Fruit fly (Drosophila melanogaster) whole organism, embryonic: Measurements from ENCODE around the gene glu.

Source experiments
- Aef1 ChIP-seq: fragments of 200-800 bp; sonication (Bioruptor generic); IDR thresholded peaks from 3 replicates; pipeline ENCODE4 v1.3.6; 2022; ENCODE audit warnings: missing biosample characterization, missing genetic modification characterization
- Asciz ChIP-seq: fragments of 200-800 bp; sonication (Bioruptor generic); optimal IDR thresholded peaks from 2 replicates; lab custom pipeline; 2017; ENCODE audit warnings: missing biosample characterization, mild to moderate bottlenecking, missing genetic modification characterization, missing genetic modification reagents
- Awh ChIP-seq: fragments of 200-800 bp; sonication (Bioruptor generic); IDR thresholded peaks from 2 replicates; pipeline ENCODE4, ENCODE4 v1.3.6; 2022; ENCODE audit warnings: missing biosample characterization, missing genetic modification characterization
- CG11695 ChIP-seq: fragments of 200-800 bp; sonication (Bioruptor generic); IDR thresholded peaks from 3 replicates; pipeline ENCODE4 v1.3.6; 2022; ENCODE audit warnings: missing biosample characterization, missing genetic modification characterization
- CG12391 ChIP-seq: fragments of 200-800 bp; sonication (Bioruptor generic); optimal IDR thresholded peaks from 3 replicates; lab custom pipeline; 2018; ENCODE audit warnings: missing biosample characterization, mild to moderate bottlenecking, missing genetic modification characterization, moderate library complexity
- CG13775 ChIP-seq: fragments of 200-800 bp; sonication (Bioruptor generic); optimal IDR thresholded peaks from 3 replicates; lab custom pipeline; 2017; ENCODE audit warnings: missing biosample characterization, mild to moderate bottlenecking, missing genetic modification characterization
- CG14860 ChIP-seq: fragments of 200-800 bp; sonication (Bioruptor generic); IDR thresholded peaks from 3 replicates; pipeline ENCODE4 v1.3.6; 2022; ENCODE audit warnings: missing biosample characterization, missing genetic modification characterization; ENCODE audit not compliant: partially characterized antibody
- CG15696 ChIP-seq: fragments of 200-800 bp; sonication (Bioruptor generic); optimal IDR thresholded peaks from 2 replicates; lab custom pipeline; 2019; ENCODE audit warnings: missing biosample characterization, mild to moderate bottlenecking, missing genetic modification characterization, moderate library complexity
- CG1602 ChIP-seq: fragments of 200-800 bp; sonication (Bioruptor generic); optimal IDR thresholded peaks from 3 replicates; lab custom pipeline; 2016; ENCODE audit warnings: missing biosample characterization, missing genetic modification characterization
- CG17385 ChIP-seq: fragments of 200-800 bp; sonication (Bioruptor generic); optimal IDR thresholded peaks from 3 replicates; lab custom pipeline; 2018; ENCODE audit warnings: missing biosample characterization, mild to moderate bottlenecking, missing genetic modification characterization
- CG18599 ChIP-seq: fragments of 200-800 bp; sonication (Bioruptor generic); optimal IDR thresholded peaks from 3 replicates; lab custom pipeline; 2017; ENCODE audit warnings: missing biosample characterization, missing genetic modification characterization, mild to moderate bottlenecking, moderate library complexity, missing genetic modification reagents
- CG18619 ChIP-seq: fragments of 200-800 bp; sonication (Bioruptor generic); optimal IDR thresholded peaks from 3 replicates; lab custom pipeline; 2017; ENCODE audit warnings: missing biosample characterization, mild to moderate bottlenecking, missing genetic modification characterization
- CG31224 ChIP-seq: fragments of 200-800 bp; sonication (Bioruptor generic); IDR thresholded peaks from 2 replicates; pipeline ENCODE4 v1.3.6; 2022; ENCODE audit warnings: missing biosample characterization, missing genetic modification characterization
- CG42726 ChIP-seq: fragments of 200-800 bp; sonication (Bioruptor generic); IDR thresholded peaks from 2 replicates; pipeline ENCODE4 v1.3.6; 2022; ENCODE audit warnings: missing biosample characterization, missing genetic modification characterization; ENCODE audit not compliant: partially characterized antibody
- CG6175 ChIP-seq: fragments of 200-800 bp; sonication (Bioruptor generic); IDR thresholded peaks from 3 replicates; pipeline ENCODE4 v1.3.6; 2022; ENCODE audit warnings: missing biosample characterization, missing genetic modification characterization
- CG9817 ChIP-seq: fragments of 200-800 bp; sonication (Bioruptor generic); optimal IDR thresholded peaks from 2 replicates; lab custom pipeline; 2018; ENCODE audit warnings: missing biosample characterization, mild to moderate bottlenecking, missing genetic modification characterization, moderate library complexity
- CrebB ChIP-seq: fragments of 200-800 bp; sonication (Bioruptor generic); optimal IDR thresholded peaks from 3 replicates; lab custom pipeline; 2018; ENCODE audit warnings: missing biosample characterization, mild to moderate bottlenecking, missing genetic modification characterization
- D19B ChIP-seq: fragments of 200-800 bp; sonication (Bioruptor generic); optimal IDR thresholded peaks from 2 replicates; lab custom pipeline; 2017; ENCODE audit warnings: missing biosample characterization, mild to moderate bottlenecking, missing genetic modification characterization
- Dad ChIP-seq: fragments of 200-800 bp; sonication (Bioruptor generic); optimal IDR thresholded peaks from 3 replicates; lab custom pipeline; 2016; ENCODE audit warnings: missing biosample characterization, missing genetic modification characterization
- E2f2 ChIP-seq: fragments of 200-800 bp; sonication (Bioruptor generic); IDR thresholded peaks from 2 replicates; pipeline ENCODE4 v1.3.6; 2022; ENCODE audit warnings: missing biosample characterization, missing genetic modification characterization
- Hey ChIP-seq: fragments of 200-800 bp; sonication (Bioruptor generic); optimal IDR thresholded peaks from 3 replicates; lab custom pipeline; 2018; ENCODE audit warnings: missing biosample characterization, mild to moderate bottlenecking, missing genetic modification characterization
- Hr3 ChIP-seq: fragments of 200-800 bp; sonication (Bioruptor generic); optimal IDR thresholded peaks from 3 replicates; lab custom pipeline; 2016; ENCODE audit warnings: missing biosample characterization, missing genetic modification characterization
- Hr51 ChIP-seq, 2 experiments: fragments of 200-800 bp; sonication (Bioruptor generic); optimal IDR thresholded peaks; 2 replicates in 1 of 2; 3 replicates in 1 of 2; lab custom pipeline; 2016 to 2018; ENCODE audit warnings: missing biosample characterization in 2 of 2, missing genetic modification characterization in 2 of 2, mild to moderate bottlenecking in 1 of 2, moderate library complexity in 1 of 2
- Hr78 ChIP-seq, 2 experiments: fragments of 200-800 bp in 1 of 2; fragments of >200 bp in 1 of 2; sonication (Bioruptor generic) in 1 of 2; optimal IDR thresholded peaks; 2 replicates each; lab custom pipeline; 2017 to 2019; ENCODE audit warnings: missing biosample characterization in 2 of 2, missing genetic modification characterization in 2 of 2, mild to moderate bottlenecking in 1 of 2, moderate library complexity in 1 of 2
- Kr ChIP-seq: fragments of 200-800 bp; sonication (Bioruptor generic); optimal IDR thresholded peaks from 2 replicates; lab custom pipeline; 2017; ENCODE audit warnings: missing biosample characterization, mild to moderate bottlenecking, missing genetic modification characterization
- MESR4 ChIP-seq: fragments of 200-800 bp; sonication (Bioruptor generic); optimal IDR thresholded peaks from 2 replicates; lab custom pipeline; 2018; ENCODE audit warnings: missing biosample characterization, mild to moderate bottlenecking, missing genetic modification characterization, moderate library complexity
- Mad ChIP-seq: fragments of 200-800 bp; sonication (Bioruptor generic); optimal IDR thresholded peaks from 2 replicates; lab custom pipeline; 2016; ENCODE audit warnings: missing biosample characterization, missing genetic modification characterization
- NK7.1 ChIP-seq: fragments of 200-800 bp; sonication (Bioruptor generic); optimal IDR thresholded peaks from 3 replicates; lab custom pipeline; 2016; ENCODE audit warnings: missing biosample characterization, missing genetic modification characterization
- Pdp1 ChIP-seq, 2 experiments: fragments of 200-800 bp; sonication (Bioruptor generic); optimal IDR thresholded peaks; 3 replicates each; lab custom pipeline; 2016; ENCODE audit warnings: missing biosample characterization in 2 of 2, missing genetic modification characterization in 2 of 2, mild to moderate bottlenecking in 1 of 2, moderate library complexity in 1 of 2
- Side ChIP-seq: fragments of 200-800 bp; sonication (Bioruptor generic); optimal IDR thresholded peaks from 2 replicates; lab custom pipeline; 2016; ENCODE audit warnings: missing biosample characterization, missing genetic modification characterization
- Six4 ChIP-seq: fragments of 200-800 bp; sonication (Bioruptor generic); optimal IDR thresholded peaks from 2 replicates; lab custom pipeline; 2016; ENCODE audit warnings: missing biosample characterization, missing genetic modification characterization
- Ssrp ChIP-seq: fragments of 200-800 bp; sonication (Bioruptor generic); optimal IDR thresholded peaks from 2 replicates; lab custom pipeline; 2018; ENCODE audit warnings: missing biosample characterization, mild to moderate bottlenecking, missing genetic modification characterization, moderate library complexity
- YL-1 ChIP-seq: fragments of 200-800 bp; sonication (Bioruptor generic); optimal IDR thresholded peaks from 3 replicates; lab custom pipeline; 2017; ENCODE audit warnings: missing biosample characterization, mild to moderate bottlenecking, missing genetic modification characterization
- abd-A ChIP-seq: fragments of 200-800 bp; sonication (Bioruptor generic); optimal IDR thresholded peaks from 3 replicates; lab custom pipeline; 2019; ENCODE audit warnings: missing biosample characterization, mild to moderate bottlenecking, missing genetic modification characterization, moderate library complexity
- ac ChIP-seq: fragments of 200-800 bp; sonication (Bioruptor generic); optimal IDR thresholded peaks from 3 replicates; lab custom pipeline; 2017; ENCODE audit warnings: missing biosample characterization, mild to moderate bottlenecking, missing genetic modification characterization
- bab2 ChIP-seq: fragments of 200-800 bp; sonication (Bioruptor generic); optimal IDR thresholded peaks from 2 replicates; lab custom pipeline; 2016; ENCODE audit warnings: missing biosample characterization, missing genetic modification characterization
- bowl ChIP-seq: fragments of 200-800 bp; sonication (Bioruptor generic); IDR thresholded peaks from 2 replicates; pipeline ENCODE4 v1.3.6; 2022; ENCODE audit warnings: missing biosample characterization, missing genetic modification characterization
- bsh ChIP-seq, 2 experiments: fragments of 200-800 bp; sonication (Bioruptor generic); optimal IDR thresholded peaks; 2 replicates each; lab custom pipeline; 2017 to 2018; ENCODE audit warnings: mild to moderate bottlenecking in 2 of 2, missing biosample characterization in 2 of 2, missing genetic modification characterization in 2 of 2, moderate library complexity in 1 of 2
- btn ChIP-seq: fragments of 200-800 bp; sonication (Bioruptor generic); optimal IDR thresholded peaks from 2 replicates; lab custom pipeline; 2016; ENCODE audit warnings: missing biosample characterization, missing genetic modification characterization
- cwo ChIP-seq: fragments of 200-800 bp; sonication (Bioruptor generic); optimal IDR thresholded peaks from 3 replicates; lab custom pipeline; 2017; ENCODE audit warnings: missing biosample characterization, missing genetic modification characterization, mild to moderate bottlenecking, moderate library complexity, missing genetic modification reagents
- disco-r ChIP-seq: fragments of 200-800 bp; sonication (Bioruptor generic); optimal IDR thresholded peaks from 2 replicates; lab custom pipeline; 2016; ENCODE audit warnings: missing biosample characterization, missing genetic modification characterization
- dm ChIP-seq: fragments of 200-800 bp; sonication (Bioruptor generic); optimal IDR thresholded peaks from 3 replicates; lab custom pipeline; 2016; ENCODE audit warnings: missing biosample characterization, missing genetic modification characterization
- ftz-f1 ChIP-seq: fragments of 200-800 bp; sonication (Bioruptor generic); optimal IDR thresholded peaks from 2 replicates; lab custom pipeline; 2016; ENCODE audit warnings: missing biosample characterization, missing genetic modification characterization
- insv ChIP-seq, 2 experiments: fragments of 200-800 bp; sonication (Bioruptor generic); optimal IDR thresholded peaks; 3 replicates each; lab custom pipeline; 2016 to 2018; ENCODE audit warnings: missing biosample characterization in 2 of 2, missing genetic modification characterization in 2 of 2
- inv ChIP-seq: fragments of 200-800 bp; sonication (Bioruptor generic); IDR thresholded peaks from 2 replicates; pipeline ENCODE4 v1.3.6; 2022; ENCODE audit warnings: missing biosample characterization, missing genetic modification characterization; ENCODE audit not compliant: partially characterized antibody
- lola ChIP-seq, 3 experiments: fragments of >200 bp in 2 of 3; fragments of 200-800 bp in 1 of 3; sonication (Bioruptor generic) in 1 of 3; optimal IDR thresholded peaks; 2 replicates each; lab custom pipeline; 2017 to 2019; ENCODE audit warnings: missing biosample characterization in 3 of 3, missing genetic modification characterization in 3 of 3, mild to moderate bottlenecking in 1 of 3, moderate library complexity in 1 of 3
- mld ChIP-seq: fragments of 200-800 bp; sonication (Bioruptor generic); IDR thresholded peaks from 3 replicates; pipeline ENCODE4 v1.3.6; 2022; ENCODE audit warnings: missing biosample characterization, missing genetic modification characterization; ENCODE audit not compliant: partially characterized antibody
- sob ChIP-seq: fragments of 200-800 bp; sonication (Bioruptor generic); IDR thresholded peaks from 2 replicates; pipeline ENCODE4 v1.3.6; 2022; ENCODE audit warnings: missing biosample characterization, missing genetic modification characterization
- unpg ChIP-seq: fragments of 200-800 bp; sonication (Bioruptor generic); optimal IDR thresholded peaks from 3 replicates; lab custom pipeline; 2018; ENCODE audit warnings: missing biosample characterization, mild to moderate bottlenecking, missing genetic modification characterization, moderate library complexity

Gene glu

DNA sequence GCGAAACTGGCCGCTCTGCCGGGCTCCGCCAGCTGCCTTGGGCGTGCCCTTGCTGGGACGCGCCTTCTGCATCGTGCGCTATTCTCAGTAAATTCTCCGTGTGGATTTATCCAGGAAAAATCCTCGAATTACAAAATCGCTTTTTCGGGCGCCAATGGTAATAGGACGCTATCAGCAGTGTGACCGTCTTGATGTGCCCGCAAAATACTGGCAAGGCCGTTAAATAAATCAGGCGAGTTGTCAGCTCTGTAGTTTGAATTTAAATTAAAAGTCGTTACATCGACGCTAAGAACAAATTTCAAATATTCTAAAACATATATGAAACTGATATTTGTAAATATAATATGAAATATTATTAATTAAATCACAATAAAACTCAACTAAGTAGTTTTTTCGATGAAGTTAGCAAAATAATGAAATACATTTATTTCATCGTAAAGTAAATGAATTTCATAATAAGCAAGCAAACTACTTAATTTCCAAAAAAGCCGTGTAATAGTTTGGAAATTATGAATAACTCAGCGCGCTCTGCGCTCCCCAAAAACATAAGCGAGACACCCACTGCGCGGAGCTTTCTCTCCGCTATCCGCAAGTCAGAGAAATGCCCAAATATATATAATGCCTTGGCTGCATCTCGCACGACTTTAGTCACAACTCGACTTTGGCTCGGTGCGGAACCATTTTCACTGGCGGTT lies at the start of gene glu, which contains the start of gene ChLD3 (continued):
- TF ChIP-seq Ssrp, result no peak
- TF ChIP-seq CG18619 (GFP tag; lab: Kevin White, UChicago), result no peak
- TF ChIP-seq sob (GFP tag; lab: Robert Waterston, UW), result no peak
- TF ChIP-seq Hey, result no peak
- TF ChIP-seq abd-A (tag; lab: Kevin White, UChicago), result no peak
- peak; percentile 5 for TF ChIP-seq YL-1 (GFP tag; lab: Kevin White, UChicago)
- no peak for TF ChIP-seq inv (GFP tag; lab: Robert Waterston, UW)
- TF ChIP-seq Asciz (GFP tag; lab: Kevin White, UChicago), result no peak
- TF ChIP-seq MESR4 (GFP tag; lab: Kevin White, UChicago), result peak; percentile 43
- no peak for TF ChIP-seq ftz-f1
- TF ChIP-seq bowl (GFP tag; lab: Robert Waterston, UW), result no peak
- TF ChIP-seq D19B (GFP tag; lab: Kevin White, UChicago), result no peak
- no peak for TF ChIP-seq Hr78 (GFP tag; optimal IDR thresholded peaks at IDR 0.05; lab: Kevin White, UChicago)
- no peak for TF ChIP-seq CG14860 (GFP tag; lab: Robert Waterston, UW)
- no peak for TF ChIP-seq disco-r (GFP tag; lab: Kevin White, UChicago)
- TF ChIP-seq Six4 (GFP tag; lab: Kevin White, UChicago), result no peak
- no peak for TF ChIP-seq Pdp1 (GFP tag; optimal IDR thresholded peaks at IDR 0.05; lab: Kevin White, UChicago)
- TF ChIP-seq cwo (GFP tag; lab: Kevin White, UChicago), result no peak
- no peak for TF ChIP-seq Awh
- TF ChIP-seq E2f2, result peak; percentile 88
- no peak; the same call in 1 of the 2 replicates for TF ChIP-seq CG42726
- no peak for TF ChIP-seq Mad (GFP tag; lab: Kevin White, UChicago)
- no peak for TF ChIP-seq dm (GFP tag; lab: Kevin White, UChicago)
- no peak for TF ChIP-seq CG6175 (GFP tag; lab: Robert Waterston, UW)
- TF ChIP-seq Kr, result no peak
- TF ChIP-seq Aef1 (GFP tag; lab: Robert Waterston, UW), result no peak
- TF ChIP-seq CG17385, result no peak
- TF ChIP-seq mld (GFP tag; lab: Robert Waterston, UW), result no peak
- no peak for TF ChIP-seq CG18599 (GFP tag; lab: Kevin White, UChicago)
- no peak for TF ChIP-seq CG15696 (tag; lab: Kevin White, UChicago)
- TF ChIP-seq btn (GFP tag; lab: Kevin White, UChicago), result no peak
- TF ChIP-seq bsh (GFP tag; optimal IDR thresholded peaks at IDR 0.05; lab: Kevin White, UChicago), result no peak
- no peak for TF ChIP-seq CG31224
- TF ChIP-seq NK7.1, result no peak
- TF ChIP-seq Side, result no peak
- no peak for TF ChIP-seq CG12391 (tag; lab: Kevin White, UChicago)
- TF ChIP-seq CG11695 (GFP tag; lab: Robert Waterston, UW), result no peak
- no peak for TF ChIP-seq Hr3 (GFP tag; lab: Kevin White, UChicago)
- TF ChIP-seq Hr51 (GFP tag; optimal IDR thresholded peaks at IDR 0.05; lab: Kevin White, UChicago), result no peak
- no peak for TF ChIP-seq CrebB (tag; lab: Kevin White, UChicago)
- no peak for TF ChIP-seq insv (GFP tag; optimal IDR thresholded peaks at IDR 0.05; lab: Kevin White, UChicago)
- TF ChIP-seq CG9817 (tag; lab: Kevin White, UChicago), result no peak
- TF ChIP-seq CG13775, result no peak
- TF ChIP-seq unpg (GFP tag; lab: Kevin White, UChicago), result no peak
- no peak for TF ChIP-seq ac (GFP tag; lab: Kevin White, UChicago)
- no peak for TF ChIP-seq lola (GFP tag; optimal IDR thresholded peaks at IDR 0.05; lab: Kevin White, UChicago)
- no peak for TF ChIP-seq CG1602 (GFP tag; lab: Kevin White, UChicago)
- no peak for TF ChIP-seq Dad (GFP tag; lab: Kevin White, UChicago)
- no peak for TF ChIP-seq bab2 (GFP tag; lab: Kevin White, UChicago)
